Worm (Caenorhabditis elegans) whole organism, mixed stage, embryonic: ENCODE measurements around the gene Y48E1C.2.
A peak's percentile ranks its signal among the peaks of the same experiment; 100 is the strongest.

Experiments
- M03D4.4 ChIP-seq: sonication (generic microtip); optimal IDR thresholded peaks from 2 replicates; lab custom pipeline; 2017; ENCODE audit warnings: mild to moderate bottlenecking, missing genetic modification characterization, missing compliant biosample characterization
- bed-3 ChIP-seq: fragments of 200-800 bp; sonication (Bioruptor generic); optimal IDR thresholded peaks from 3 replicates; lab custom pipeline; 2018; ENCODE audit warnings: mild to moderate bottlenecking, missing genetic modification characterization, moderate library complexity, missing compliant biosample characterization
- blmp-1 ChIP-seq: fragments of 150-350 bp; optimal IDR thresholded peaks from 2 replicates; lab custom pipeline; 2014; ENCODE audit warnings: missing biosample characterization, missing genetic modification characterization
- ceh-39 ChIP-seq: fragments of 150-350 bp; optimal IDR thresholded peaks from 2 replicates; lab custom pipeline; 2014; ENCODE audit warnings: missing biosample characterization, missing genetic modification characterization
- ceh-43 ChIP-seq: fragments of 200-800 bp; sonication (Bioruptor generic); optimal IDR thresholded peaks from 2 replicates; lab custom pipeline; 2018; ENCODE audit warnings: mild to moderate bottlenecking, missing genetic modification characterization, moderate library complexity, missing compliant biosample characterization
- ceh-83 ChIP-seq: fragments of 200-800 bp; sonication (Bioruptor generic); optimal IDR thresholded peaks from 2 replicates; lab custom pipeline; 2018; ENCODE audit warnings: mild to moderate bottlenecking, missing genetic modification characterization, missing compliant biosample characterization
- ces-1 ChIP-seq: fragments of 150-350 bp; optimal IDR thresholded peaks from 2 replicates; lab custom pipeline; 2014; ENCODE audit warnings: missing biosample characterization, missing genetic modification reagents, missing genetic modification characterization
- cnd-1 ChIP-seq: fragments of 200-800 bp; sonication (Bioruptor generic); optimal IDR thresholded peaks from 2 replicates; lab custom pipeline; 2018; ENCODE audit warnings: mild to moderate bottlenecking, missing genetic modification characterization, missing compliant biosample characterization
- drap-1 ChIP-seq: fragments of 200-800 bp; sonication (Bioruptor generic); optimal IDR thresholded peaks from 3 replicates; lab custom pipeline; 2018; ENCODE audit warnings: mild to moderate bottlenecking, missing genetic modification characterization, missing compliant biosample characterization
- elt-1 ChIP-seq: sonication (generic microtip); optimal IDR thresholded peaks from 2 replicates; lab custom pipeline; 2017; ENCODE audit warnings: missing genetic modification characterization, mild to moderate bottlenecking, missing compliant biosample characterization, antibody characterized with exemption, moderate library complexity, borderline replicate concordance; ENCODE audit not compliant: insufficient read depth
- elt-3 ChIP-seq: fragments of 150-350 bp; optimal IDR thresholded peaks from 2 replicates; lab custom pipeline; 2014; ENCODE audit warnings: missing biosample characterization, missing genetic modification characterization
- flh-1 ChIP-seq: fragments of 200-800 bp; sonication (Bioruptor generic); optimal IDR thresholded peaks from 2 replicates; lab custom pipeline; 2018; ENCODE audit warnings: mild to moderate bottlenecking, missing genetic modification characterization, moderate library complexity, missing compliant biosample characterization
- ham-2 ChIP-seq: fragments of 200-800 bp; sonication (Bioruptor generic); optimal IDR thresholded peaks from 2 replicates; lab custom pipeline; 2018; ENCODE audit warnings: mild to moderate bottlenecking, missing genetic modification characterization, missing compliant biosample characterization
- hlh-1 ChIP-seq: fragments of 150-350 bp; optimal IDR thresholded peaks from 2 replicates; lab custom pipeline; 2014; ENCODE audit warnings: missing biosample characterization, missing genetic modification reagents, missing genetic modification characterization
- lin-13 ChIP-seq: fragments of 150-350 bp; optimal IDR thresholded peaks from 2 replicates; lab custom pipeline; 2014; ENCODE audit warnings: missing biosample characterization, missing genetic modification characterization
- lin-32 ChIP-seq: fragments of 200-800 bp; sonication (Bioruptor generic); optimal IDR thresholded peaks from 2 replicates; lab custom pipeline; 2018; ENCODE audit warnings: mild to moderate bottlenecking, missing genetic modification characterization, missing compliant biosample characterization
- lsy-2 ChIP-seq: fragments of 150-350 bp; optimal IDR thresholded peaks from 2 replicates; lab custom pipeline; 2014; ENCODE audit warnings: missing biosample characterization, missing genetic modification characterization
- mab-5 ChIP-seq: fragments of 150-350 bp; optimal IDR thresholded peaks from 2 replicates; lab custom pipeline; 2014; ENCODE audit warnings: missing biosample characterization, missing genetic modification characterization
- mep-1 ChIP-seq: fragments of 150-350 bp; optimal IDR thresholded peaks from 2 replicates; lab custom pipeline; 2017; ENCODE audit warnings: missing biosample characterization, missing genetic modification reagents, missing genetic modification characterization, inconsistent platforms
- mls-2 ChIP-seq: sonication (generic microtip); optimal IDR thresholded peaks from 2 replicates; lab custom pipeline; 2016; ENCODE audit warnings: mild to moderate bottlenecking, missing genetic modification characterization, moderate library complexity, missing compliant biosample characterization
- nhr-12 ChIP-seq: fragments of 150-350 bp; optimal IDR thresholded peaks from 2 replicates; lab custom pipeline; 2014; ENCODE audit warnings: missing biosample characterization, missing genetic modification characterization
- nhr-2 ChIP-seq: fragments of 150-350 bp; optimal IDR thresholded peaks from 2 replicates; lab custom pipeline; 2014; ENCODE audit warnings: missing biosample characterization, missing genetic modification characterization
- nhr-237 ChIP-seq: fragments of 150-350 bp; optimal IDR thresholded peaks from 2 replicates; lab custom pipeline; 2014; ENCODE audit warnings: missing biosample characterization, missing genetic modification characterization
- nhr-28 ChIP-seq: fragments of 150-350 bp; optimal IDR thresholded peaks from 2 replicates; lab custom pipeline; 2014; ENCODE audit warnings: missing biosample characterization, missing genetic modification characterization
- nhr-76 ChIP-seq: sonication (generic microtip); optimal IDR thresholded peaks from 2 replicates; lab custom pipeline; 2017; ENCODE audit warnings: missing biosample characterization, missing genetic modification characterization
- pha-4 ChIP-seq: fragments of 150-350 bp; optimal IDR thresholded peaks from 2 replicates; lab custom pipeline; 2018; ENCODE audit warnings: missing biosample characterization, missing genetic modification reagents, missing genetic modification characterization
- sem-2 ChIP-seq: fragments of 200-800 bp; sonication (Bioruptor generic); optimal IDR thresholded peaks from 2 replicates; lab custom pipeline; 2018; ENCODE audit warnings: mild to moderate bottlenecking, missing genetic modification characterization, missing compliant biosample characterization
- snpc-4 ChIP-seq: fragments of 150-350 bp; optimal IDR thresholded peaks from 2 replicates; lab custom pipeline; 2014; ENCODE audit warnings: missing biosample characterization, missing genetic modification characterization
- sptf-1 ChIP-seq: sonication (generic microtip); optimal IDR thresholded peaks from 2 replicates; lab custom pipeline; 2017; ENCODE audit warnings: mild to moderate bottlenecking, missing genetic modification characterization, moderate library complexity, missing compliant biosample characterization
- tbx-8 ChIP-seq: fragments of 200-800 bp; sonication (Bioruptor generic); optimal IDR thresholded peaks from 2 replicates; lab custom pipeline; 2018; ENCODE audit warnings: mild to moderate bottlenecking, missing genetic modification characterization, moderate library complexity, missing compliant biosample characterization
- unc-120 ChIP-seq: sonication (generic microtip); optimal IDR thresholded peaks from 2 replicates; lab custom pipeline; 2017; ENCODE audit warnings: missing genetic modification characterization, missing compliant biosample characterization; ENCODE audit not compliant: poor library complexity, severe bottlenecking
- unc-39 ChIP-seq: fragments of 150-350 bp; optimal IDR thresholded peaks from 2 replicates; lab custom pipeline; 2014; ENCODE audit warnings: missing biosample characterization, missing genetic modification characterization
- unc-62 ChIP-seq: fragments of 150-350 bp; optimal IDR thresholded peaks from 2 replicates; lab custom pipeline; 2014; ENCODE audit warnings: missing biosample characterization, missing genetic modification reagents, missing genetic modification characterization
- zip-8 ChIP-seq: fragments of 150-350 bp; optimal IDR thresholded peaks from 2 replicates; lab custom pipeline; 2014; ENCODE audit warnings: missing biosample characterization, missing genetic modification characterization
- ztf-11 ChIP-seq: fragments of 150-350 bp; optimal IDR thresholded peaks from 2 replicates; lab custom pipeline; 2014; ENCODE audit warnings: missing biosample characterization, missing genetic modification characterization

Gene Y48E1C.2

ce11 chrII:13469043-13469652, 44.8 kb downstream of the Y48E1C.2 start, which contains the start of gene E01G4.3:
Gene E01G4.3, minus strand, starts transcription at chrII:13469602.
- TF ChIP-seq hlh-1 (tag; lab: Kevin White, UChicago) = peak; percentile 72
- peak; percentile 52 for TF ChIP-seq unc-120 (tag; lab: Kevin White, UChicago)
- TF ChIP-seq nhr-76 (tag; lab: Kevin White, UChicago) = no peak
- peak; percentile 48 for TF ChIP-seq elt-3 (tag; lab: Kevin White, UChicago)
- TF ChIP-seq nhr-237 = no peak
- TF ChIP-seq ham-2 (GFP tag; lab: Kevin White, UChicago) = peak; percentile 23
- TF ChIP-seq unc-62 (GFP tag; lab: Kevin White, UChicago) = peak; percentile 79
- TF ChIP-seq drap-1 (GFP tag; lab: Kevin White, UChicago) = no peak

ce11 chrII:13470655-13471054, 46.3 kb downstream of the Y48E1C.2 start:
- TF ChIP-seq mls-2 (tag; lab: Kevin White, UChicago) (no peak), lin-32 (GFP tag; lab: Kevin White, UChicago) (no peak), zip-8 (no peak), cnd-1 (no peak), ces-1 (GFP tag; lab: Kevin White, UChicago) (no peak), nhr-2 (no peak), mab-5 (tag; lab: Kevin White, UChicago) (no peak)

- TF ChIP-seq hlh-1 (tag; lab: Kevin White, UChicago) (peak; percentile 58), ces-1 (GFP tag; lab: Kevin White, UChicago) (no peak), unc-120 (tag; lab: Kevin White, UChicago) (no peak)
- TF ChIP-seq, all 35 proteins: peak for 1
Measured at ce11 chrII:13472101-13472500, 47.8 kb downstream of the Y48E1C.2 start, which contains the start of gene E01G4.5. Gene E01G4.5, plus strand, starts transcription at chrII:13472401.

- TF ChIP-seq lsy-2 (tag; lab: Kevin White, UChicago) (peak; percentile 32), zip-8 (no peak), ztf-11 (tag; lab: Kevin White, UChicago) (no peak), ceh-43 (GFP tag; lab: Kevin White, UChicago) (no peak), lin-13 (tag; lab: Kevin White, UChicago) (no peak), elt-3 (tag; lab: Kevin White, UChicago) (no peak), hlh-1 (tag; lab: Kevin White, UChicago) (no peak), cnd-1 (no peak), elt-1 (tag; lab: Kevin White, UChicago) (no peak), nhr-237 (no peak), bed-3 (no peak), drap-1 (GFP tag; lab: Kevin White, UChicago) (no peak), lin-32 (GFP tag; lab: Kevin White, UChicago) (no peak), ceh-83 (GFP tag; lab: Kevin White, UChicago) (no peak), mls-2 (tag; lab: Kevin White, UChicago) (no peak), unc-62 (GFP tag; lab: Kevin White, UChicago) (no peak), ces-1 (GFP tag; lab: Kevin White, UChicago) (peak; percentile 30), flh-1 (GFP tag; lab: Kevin White, UChicago) (no peak), sem-2 (GFP tag; lab: Kevin White, UChicago) (no peak), ceh-39 (tag; lab: Kevin White, UChicago) (no peak), M03D4.4 (tag; lab: Kevin White, UChicago) (peak; percentile 8), sptf-1 (tag; lab: Kevin White, UChicago) (peak; percentile 28), blmp-1 (no peak), nhr-2 (no peak), nhr-28 (tag; lab: Kevin White, UChicago) (no peak), nhr-76 (tag; lab: Kevin White, UChicago) (no peak), mep-1 (tag; lab: Kevin White, UChicago) (peak; percentile 41), snpc-4 (tag; lab: Kevin White, UChicago) (no peak), ham-2 (GFP tag; lab: Kevin White, UChicago) (no peak), unc-120 (tag; lab: Kevin White, UChicago) (no peak), mab-5 (tag; lab: Kevin White, UChicago) (no peak), tbx-8 (GFP tag; lab: Kevin White, UChicago) (no peak), nhr-12 (no peak), pha-4 (tag; lab: Kevin White, UChicago) (no peak), unc-39 (tag; lab: Kevin White, UChicago) (no peak)
- TF ChIP-seq, all 35 proteins: peak for 5
Measured at ce11 chrII:13477230-13477629, 52.9 kb downstream of the Y48E1C.2 start.
